Worm (Caenorhabditis elegans) whole organism, L3 larva: ENCODE data around the gene clec-194.

Experiments used
- R02D3.7 ChIP-seq: fragments of 150-350 bp; optimal IDR thresholded peaks from 2 replicates; lab custom pipeline; 2014; ENCODE audit warnings: missing biosample characterization, missing genetic modification characterization
- aly-2 ChIP-seq: fragments of 150-350 bp; optimal IDR thresholded peaks from 2 replicates; lab custom pipeline; 2014; ENCODE audit warnings: missing biosample characterization, missing genetic modification characterization
- nhr-28 ChIP-seq: fragments of 150-350 bp; optimal IDR thresholded peaks from 2 replicates; lab custom pipeline; 2014; ENCODE audit warnings: missing biosample characterization, missing genetic modification characterization
- nhr-76 ChIP-seq: fragments of 150-350 bp; sonication (generic microtip); optimal IDR thresholded peaks from 5 replicates; lab custom pipeline; 2014; ENCODE audit warnings: missing biosample characterization, missing genetic modification characterization
- skn-1 ChIP-seq: fragments of 150-350 bp; optimal IDR thresholded peaks from 2 replicates; lab custom pipeline; 2014; ENCODE audit warnings: missing biosample characterization, missing genetic modification characterization

DNA sequence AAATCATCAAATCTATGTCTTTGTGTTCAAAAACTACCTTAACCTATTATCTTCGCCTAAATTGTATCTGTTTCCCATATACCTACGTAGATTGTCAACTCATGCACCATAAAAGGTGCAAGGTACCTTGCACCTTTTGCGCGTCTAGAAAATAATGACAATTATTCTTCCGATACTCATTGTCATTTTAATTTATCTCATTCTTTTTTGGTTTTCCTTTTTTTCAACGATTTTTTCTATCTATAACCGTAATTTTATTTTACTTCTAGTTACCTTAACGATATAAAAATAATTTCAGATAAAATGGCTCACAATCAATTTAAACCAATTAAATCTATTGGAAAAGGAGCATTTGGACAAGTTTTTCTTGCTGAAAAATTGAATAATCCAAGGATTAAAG lies 44.4 kb upstream of the clec-194 start, which contains the start of gene Y43D4A.6:
- TF ChIP-seq R02D3.7 (tag; lab: Kevin White, UChicago) (no peak), aly-2 (tag; lab: Kevin White, UChicago) (no peak), nhr-28 (no peak), nhr-76 (no peak), skn-1 (no peak)
